Fruit fly (Drosophila melanogaster): ENCODE measurements around the gene CG2113.

The CG2113 gene

DNA sequence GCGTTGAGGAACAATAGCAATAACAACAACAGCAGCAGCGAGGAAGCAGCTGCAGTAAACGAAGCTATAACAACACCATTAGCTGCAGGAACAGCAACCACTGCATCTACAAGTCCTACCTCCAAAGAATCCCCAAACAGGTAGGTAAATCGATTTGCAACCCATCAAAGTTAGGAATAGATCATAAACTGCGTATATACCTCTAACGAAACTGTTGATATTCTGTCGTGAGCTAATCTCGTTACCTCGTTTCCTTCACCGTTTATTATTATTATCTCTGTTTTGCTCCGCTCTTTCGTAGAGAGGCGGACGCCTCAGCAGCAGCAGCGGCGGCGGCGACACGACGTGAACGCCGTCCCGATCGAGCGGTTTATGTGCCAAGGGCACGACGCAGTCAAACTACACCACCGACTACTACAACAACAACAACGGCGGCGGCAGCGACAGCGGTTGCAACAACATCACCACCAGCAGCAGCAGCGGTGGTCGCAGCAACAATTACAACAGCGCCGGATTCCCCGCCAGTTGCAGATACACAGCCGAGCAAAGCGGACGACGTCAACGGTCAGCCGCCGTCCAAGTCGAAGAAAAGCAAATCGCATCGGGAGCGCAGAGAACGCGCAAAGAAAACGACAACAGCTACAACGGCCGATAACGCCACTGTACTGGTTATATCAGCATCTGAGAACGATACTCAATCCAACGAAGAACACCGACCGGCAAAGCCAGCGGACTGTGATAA is 43.0 kb downstream of the CG2113 start:
- TF ChIP-seq CG17801 (GFP tag; optimal IDR thresholded peaks at IDR 0.05; ENCODE audit: partially characterized antibody) = peak; percentile 66

DNA sequence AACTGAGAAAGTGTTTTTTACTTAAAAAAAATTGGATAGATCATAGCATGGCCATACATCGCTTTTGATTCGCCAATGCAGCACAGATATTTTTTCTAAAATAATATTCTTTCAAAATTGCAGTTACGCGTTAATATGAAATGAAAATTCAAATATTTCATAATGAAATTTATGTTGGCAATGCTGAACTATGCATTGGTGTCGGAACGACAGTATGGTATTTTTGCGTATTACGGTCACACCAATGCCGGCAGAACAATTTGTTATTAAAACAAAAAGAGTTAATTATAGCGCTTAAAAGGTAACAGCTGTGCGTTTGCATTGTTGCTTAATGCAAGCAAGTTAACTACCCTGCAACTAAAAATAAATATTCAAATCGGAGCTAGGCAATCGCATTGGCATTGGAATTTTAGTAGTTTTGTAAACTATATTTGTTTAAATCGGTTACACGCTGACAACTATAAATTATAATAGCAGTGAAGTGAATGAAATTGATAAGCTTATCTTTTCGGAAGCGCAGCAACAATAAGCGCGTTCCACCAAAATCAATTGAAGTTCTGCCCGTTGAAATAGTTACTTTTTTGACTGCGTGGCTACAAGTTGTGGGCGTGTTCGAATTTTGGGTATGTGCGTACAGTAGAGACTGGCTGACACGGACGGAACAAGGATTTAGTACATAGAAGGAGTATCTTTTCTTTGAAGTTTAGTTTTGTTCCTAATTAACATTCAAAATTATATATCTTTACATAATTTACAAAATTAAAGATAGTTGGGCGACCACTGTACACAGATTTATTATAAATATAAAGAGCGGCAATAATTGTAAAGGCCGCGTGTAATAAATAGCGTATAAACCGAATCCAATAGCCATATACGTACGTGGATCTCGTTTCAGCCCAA is 47.4 kb downstream of the CG2113 start, which contains the start of gene Prx4:
Gene Prx4 (plus strand): TSS at position 210 of the 900 bp plus-strand sequence.
- peak; percentile 81 for TF ChIP-seq CG17801 (GFP tag; optimal IDR thresholded peaks at IDR 0.05; ENCODE audit: partially characterized antibody)

DNA sequence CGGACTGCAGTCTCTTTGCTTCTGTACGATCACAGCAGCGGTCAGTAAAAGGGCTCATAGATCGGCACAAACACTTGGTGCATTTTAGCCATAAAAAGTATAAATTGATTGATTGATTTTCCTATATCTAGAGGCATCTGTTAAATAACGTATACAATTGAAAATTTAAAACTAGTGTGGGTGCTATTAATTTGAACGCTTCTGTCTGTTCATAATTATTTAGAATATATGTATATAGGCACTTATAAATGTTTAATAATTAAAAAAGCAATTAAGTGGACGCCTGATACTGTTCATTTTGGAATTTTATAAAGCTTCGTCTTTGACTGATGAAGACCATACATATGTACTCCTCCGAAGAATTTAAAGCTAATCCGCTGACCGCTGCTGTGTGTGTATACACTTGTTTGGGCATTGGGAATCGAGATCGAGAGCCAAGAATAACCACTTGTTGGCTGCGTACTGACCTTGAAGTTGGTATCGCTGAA is 50.3 kb downstream of the CG2113 start:
- peak; percentile 47 for TF ChIP-seq CG17801 (GFP tag; optimal IDR thresholded peaks at IDR 0.05; ENCODE audit: partially characterized antibody)
